Worm (Caenorhabditis elegans) whole organism, L4 larva: ENCODE data around the gene srh-31.

ENCODE experiments used
- F49E8.2 ChIP-seq: sonication (generic microtip); optimal IDR thresholded peaks from 2 replicates; lab custom pipeline; 2016; ENCODE audit warnings: missing compliant biosample characterization, mild to moderate bottlenecking, missing genetic modification characterization, borderline replicate concordance
- Y5F2A.4 ChIP-seq: fragments of 200-800 bp; sonication (Bioruptor generic); optimal IDR thresholded peaks from 2 replicates; lab custom pipeline; 2018; ENCODE audit warnings: mild to moderate bottlenecking, missing genetic modification characterization, missing compliant biosample characterization
- ZK546.5 ChIP-seq, 2 experiments: sonication (generic microtip); optimal IDR thresholded peaks; 2 replicates each; lab custom pipeline; 2017; ENCODE audit warnings: missing biosample characterization in 2 of 2, missing genetic modification characterization in 2 of 2
- hif-1 ChIP-seq, 2 experiments: sonication (generic microtip); optimal IDR thresholded peaks; 2 replicates each; lab custom pipeline; 2016 to 2017; ENCODE audit warnings: missing compliant biosample characterization in 2 of 2, missing genetic modification characterization in 2 of 2, missing genetic modification reagents in 2 of 2, missing genotype in 2 of 2, mild to moderate bottlenecking in 1 of 2
- nhr-11 ChIP-seq: fragments of 150-350 bp; optimal IDR thresholded peaks from 2 replicates; lab custom pipeline; 2014; ENCODE audit warnings: missing biosample characterization, missing genetic modification characterization
- pha-4 ChIP-seq, 2 experiments: fragments of 150-350 bp in 1 of 2; fragments of 200-800 bp in 1 of 2; sonication (Bioruptor generic) in 1 of 2; IDR thresholded peaks in 1 of 2; optimal IDR thresholded peaks in 1 of 2; 2 replicates each; pipeline versions ENCODE4 v1.3.6 to Lab custom; 2014 to 2022; ENCODE audit warnings: missing genetic modification characterization in 2 of 2, missing genetic modification reagents in 2 of 2, missing biosample characterization in 1 of 2, missing compliant biosample characterization in 1 of 2
- snpc-4 ChIP-seq: fragments of 150-350 bp; optimal IDR thresholded peaks from 2 replicates; lab custom pipeline; 2014; ENCODE audit warnings: missing biosample characterization, missing genetic modification characterization
- unc-39 ChIP-seq: sonication (generic microtip); optimal IDR thresholded peaks from 2 replicates; lab custom pipeline; 2017; ENCODE audit warnings: missing biosample characterization, missing genetic modification characterization

- no peak for TF ChIP-seq ZK546.5 (tag; optimal IDR thresholded peaks at IDR 0.05; lab: Kevin White, UChicago)
- no peak for TF ChIP-seq Y5F2A.4
- TF ChIP-seq snpc-4 (tag; lab: Kevin White, UChicago): no peak
- TF ChIP-seq nhr-11 (tag; lab: Kevin White, UChicago): no peak
- no peak for TF ChIP-seq F49E8.2 (tag; lab: Kevin White, UChicago)
- no peak for TF ChIP-seq unc-39 (tag; lab: Kevin White, UChicago)
- no peak for TF ChIP-seq pha-4 (GFP tag; IDR thresholded peaks at IDR 0.05; lab: Robert Waterston, UW)
- no peak for TF ChIP-seq pha-4 (tag; optimal IDR thresholded peaks at IDR 0.05; lab: Kevin White, UChicago)
- no peak for TF ChIP-seq hif-1 (tag; optimal IDR thresholded peaks at IDR 0.05; lab: Kevin White, UChicago)
Observed at ce11 chrV:17699659-17700058, 7.5 kb upstream of the srh-31 start, which contains the start of gene Y26G10.6.
